Worm (Caenorhabditis elegans): ENCODE results near the gene F20G2.6.

Gene F20G2.6

DNA sequence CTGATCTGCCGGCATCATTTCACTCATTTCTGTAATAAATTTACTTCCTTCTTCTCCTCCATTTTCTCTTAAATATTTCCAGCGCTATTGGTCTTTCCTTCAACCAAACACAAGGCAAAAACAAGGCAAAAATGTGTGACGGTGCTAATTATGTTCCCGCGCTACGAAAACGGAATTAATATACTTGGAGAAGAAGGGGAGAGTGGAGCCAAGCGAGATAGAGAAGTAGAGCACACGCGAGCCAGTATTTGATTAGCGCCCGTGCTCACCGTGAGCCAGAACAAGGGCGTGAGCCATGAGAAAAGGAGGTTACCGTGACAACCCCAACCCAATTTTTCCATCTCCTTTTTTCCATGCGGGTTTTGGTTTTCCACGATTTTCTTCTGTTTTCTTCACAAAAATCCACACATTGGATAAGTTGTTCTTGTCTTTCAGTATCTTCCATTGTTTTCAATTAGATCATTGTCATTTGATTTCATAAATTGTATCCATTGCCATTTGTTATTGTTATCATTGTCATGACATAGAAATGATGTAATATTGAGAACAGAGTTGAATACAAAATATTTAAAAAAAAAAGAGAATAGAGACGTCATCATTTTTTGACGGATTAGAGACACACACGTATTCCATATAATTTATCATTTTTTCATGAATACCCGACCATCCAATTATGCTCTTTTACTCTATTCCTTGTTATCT, at the start of gene F20G2.6:
Gene F20G2.6 (plus strand): TSS at position 652 of the 702 bp plus-strand sequence.
- peak; percentile 33 for TF ChIP-seq lin-11 (tag; optimal IDR thresholded peaks at IDR 0.05)
- TF ChIP-seq sma-3 (GFP tag; optimal IDR thresholded peaks at IDR 0.05) = no peak

DNA sequence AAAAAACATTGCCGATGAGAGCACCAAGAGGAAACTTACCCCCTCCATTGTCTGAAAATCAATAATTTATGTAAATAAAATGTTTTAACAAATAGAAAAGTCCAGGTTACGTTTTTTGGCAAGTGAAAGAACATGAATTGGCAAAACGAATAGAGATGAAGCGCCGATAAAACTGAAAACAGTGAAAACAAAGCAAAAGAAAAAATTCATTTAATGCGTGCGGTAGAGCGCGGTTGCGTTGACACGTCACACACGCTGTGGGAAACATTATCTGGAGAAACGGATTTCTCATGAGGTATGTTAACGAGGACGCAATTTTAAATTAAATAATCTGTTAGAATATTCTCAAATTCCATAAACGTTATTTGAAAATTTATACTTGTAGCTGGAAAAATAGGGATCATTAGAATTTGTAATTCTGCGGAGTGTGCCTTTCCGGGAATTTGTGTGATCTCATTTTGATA, 47.6 kb upstream of the F20G2.6 start, which contains the start of gene zipt-9:
Gene zipt-9 (minus strand): TSS at position 51 of the 464 bp plus-strand sequence.
- no peak for TF ChIP-seq unc-62 (GFP tag; optimal IDR thresholded peaks at IDR 0.05)
- no peak for TF ChIP-seq ZK546.5 (tag; optimal IDR thresholded peaks at IDR 0.05)
- TF ChIP-seq lin-39 (tag; optimal IDR thresholded peaks at IDR 0.05) = no peak
- TF ChIP-seq zag-1 (tag; optimal IDR thresholded peaks at IDR 0.05) = peak; percentile 36
- TF ChIP-seq unc-55 (GFP tag; optimal IDR thresholded peaks at IDR 0.05) = peak; percentile 90
- no peak for TF ChIP-seq mab-5 (tag; optimal IDR thresholded peaks at IDR 0.05)
- TF ChIP-seq sma-9 (GFP tag; optimal IDR thresholded peaks at IDR 0.05) = peak; percentile 84
- TF ChIP-seq sma-9 (tag; optimal IDR thresholded peaks at IDR 0.05) = no peak
- TF ChIP-seq ceh-16 (tag; optimal IDR thresholded peaks at IDR 0.05) = no peak
- no peak for TF ChIP-seq nhr-237 (tag; optimal IDR thresholded peaks at IDR 0.05)
- no peak for TF ChIP-seq nhr-6 (tag; optimal IDR thresholded peaks at IDR 0.05)
- TF ChIP-seq nhr-129 (tag; optimal IDR thresholded peaks at IDR 0.05) = peak; percentile 77
- no peak for TF ChIP-seq nhr-12 (tag; optimal IDR thresholded peaks at IDR 0.05)
- peak; percentile 64 for TF ChIP-seq blmp-1 (tag; optimal IDR thresholded peaks at IDR 0.05; ENCODE audit: insufficient read depth)
- TF ChIP-seq alr-1 (tag; optimal IDR thresholded peaks at IDR 0.05) = no peak
- TF ChIP-seq F13H6.1 (tag; optimal IDR thresholded peaks at IDR 0.05) = peak; percentile 73
- TF ChIP-seq nhr-21 (tag; optimal IDR thresholded peaks at IDR 0.05) = peak; percentile 65
- no peak for TF ChIP-seq lin-13 (GFP tag; optimal IDR thresholded peaks at IDR 0.05)
- peak; percentile 70 for TF ChIP-seq fos-1 (tag; optimal IDR thresholded peaks at IDR 0.05)
- peak; percentile 53 for TF ChIP-seq sem-4 (tag; optimal IDR thresholded peaks at IDR 0.05)
- TF ChIP-seq mdl-1 (tag; optimal IDR thresholded peaks at IDR 0.05) = no peak
- TF ChIP-seq Y55F3AM.14 (GFP tag; optimal IDR thresholded peaks at IDR 0.05) = peak; percentile 20
- no peak for TF ChIP-seq unc-39 (tag; optimal IDR thresholded peaks at IDR 0.05)
- peak; percentile 65 for TF ChIP-seq egl-27 (tag; optimal IDR thresholded peaks at IDR 0.05)
- TF ChIP-seq mbf-1 (tag; optimal IDR thresholded peaks at IDR 0.05) = no peak
- TF ChIP-seq R02D3.7 (tag; optimal IDR thresholded peaks at IDR 0.05) = no peak
- TF ChIP-seq elt-1 (tag; optimal IDR thresholded peaks at IDR 0.05) = no peak
- no peak for TF ChIP-seq ztf-11 (tag; optimal IDR thresholded peaks at IDR 0.05)
- no peak for TF ChIP-seq nhr-77 (tag; optimal IDR thresholded peaks at IDR 0.05)
- TF ChIP-seq nhr-23 (tag; optimal IDR thresholded peaks at IDR 0.05) = no peak
- TF ChIP-seq ztf-1 (GFP tag; conservative IDR thresholded peaks at IDR 0.05) = no peak
- no peak for TF ChIP-seq nhr-11 (tag; optimal IDR thresholded peaks at IDR 0.05)
- peak; percentile 50 to 86 for TF ChIP-seq lsy-2 (tag; optimal IDR thresholded peaks at IDR 0.05)
- TF ChIP-seq sma-3 (GFP tag; optimal IDR thresholded peaks at IDR 0.05) = peak; percentile 94
- TF ChIP-seq skn-1 (tag; optimal IDR thresholded peaks at IDR 0.05) = no peak
- TF ChIP-seq ama-1 (optimal IDR thresholded peaks at IDR 0.05) = no peak
- TF ChIP-seq elt-3 (tag; optimal IDR thresholded peaks at IDR 0.05) = no peak
- peak; percentile 57 for TF ChIP-seq lin-11 (tag; optimal IDR thresholded peaks at IDR 0.05)
- TF ChIP-seq nhr-25 (tag; optimal IDR thresholded peaks at IDR 0.05) = no peak
- peak; percentile 92 for TF ChIP-seq C34F6.9 (tag; optimal IDR thresholded peaks at IDR 0.05)
- peak; percentile 41 for TF ChIP-seq ceh-82 (tag; optimal IDR thresholded peaks at IDR 0.05)
- peak; percentile 10 for TF ChIP-seq snpc-4 (tag; optimal IDR thresholded peaks at IDR 0.05)
- TF ChIP-seq ztf-4 (tag; optimal IDR thresholded peaks at IDR 0.05) = no peak
- no peak for TF ChIP-seq dmd-4 (tag; optimal IDR thresholded peaks at IDR 0.05)
- no peak for TF ChIP-seq peb-1 (tag; optimal IDR thresholded peaks at IDR 0.05)
- TF ChIP-seq nhr-10 (tag; optimal IDR thresholded peaks at IDR 0.05) = no peak
- peak; percentile 73 for TF ChIP-seq gmeb-1 (tag; optimal IDR thresholded peaks at IDR 0.05)
- no peak for TF ChIP-seq aly-2 (tag; optimal IDR thresholded peaks at IDR 0.05)
- peak; percentile 89 for TF ChIP-seq crh-2 (tag; optimal IDR thresholded peaks at IDR 0.05)
